Fruit fly (Drosophila melanogaster): ENCODE results near the gene BomT3.

- TF ChIP-seq Ets96B (tag; optimal IDR thresholded peaks at IDR 0.05) (no peak), Blimp-1 (GFP tag; optimal IDR thresholded peaks at IDR 0.05) (no peak), lz (GFP tag; optimal IDR thresholded peaks at IDR 0.05) (no peak), CG11762 (GFP tag; optimal IDR thresholded peaks at IDR 0.05; ENCODE audit: insufficient read depth) (no peak), CG8632 (GFP tag; optimal IDR thresholded peaks at IDR 0.05) (no peak), Gug (GFP tag; IDR thresholded peaks at IDR 0.05) (no peak)
Observed at dm6 chr3R:22121220-22121619, 35.0 kb upstream of the BomT3 start.
